Worm (Caenorhabditis elegans): Measurements from ENCODE around the gene abu-13.

Gene abu-13

ce11 chrIII:6931896-6932295 lies 13.8 kb downstream of the abu-13 start, which contains the start of gene byn-1 (continued):
- TF ChIP-seq pha-4 (GFP tag; IDR thresholded peaks at IDR 0.05): peak; percentile 54; the same call in 1 of the 2 replicates
- TF ChIP-seq pha-4 (tag; optimal IDR thresholded peaks at IDR 0.05): no peak
- TF ChIP-seq hif-1 (tag; optimal IDR thresholded peaks at IDR 0.05): no peak
- TF ChIP-seq T26A8.4 (GFP tag; IDR thresholded peaks at IDR 0.05): peak; percentile 40; the same call in 1 of the 2 replicates
- TF ChIP-seq nhr-28 (tag; optimal IDR thresholded peaks at IDR 0.05): no peak
- TF ChIP-seq aha-1 (tag): no peak
- TF ChIP-seq Y48G9A.11 (GFP tag; IDR thresholded peaks at IDR 0.05): peak; percentile 46; the same call in 1 of the 2 replicates
- TF ChIP-seq D1046.2 (GFP tag; IDR thresholded peaks at IDR 0.05): no peak
- TF ChIP-seq zfp-3 (GFP tag; conservative IDR thresholded peaks at IDR 0.05): no peak
- no peak for TF ChIP-seq ceh-20 (GFP tag; IDR thresholded peaks at IDR 0.05)
- TF ChIP-seq zag-1 (tag; optimal IDR thresholded peaks at IDR 0.05): no peak
- no peak for TF ChIP-seq fos-1 (tag; optimal IDR thresholded peaks at IDR 0.05)
- no peak for TF ChIP-seq hmg-1.1 (GFP tag; IDR thresholded peaks at IDR 0.05)
- TF ChIP-seq F10B5.3 (tag; optimal IDR thresholded peaks at IDR 0.05): no peak
- TF ChIP-seq ama-1 (optimal IDR thresholded peaks at IDR 0.05): peak; percentile 47
- TF ChIP-seq dmd-8 (GFP tag; IDR thresholded peaks at IDR 0.05): no peak
- no peak for TF ChIP-seq lin-1 (GFP tag; IDR thresholded peaks at IDR 0.05)
- TF ChIP-seq ctbp-1 (GFP tag; IDR thresholded peaks at IDR 0.05): no peak
- no peak for TF ChIP-seq daf-16 (GFP tag; optimal IDR thresholded peaks at IDR 0.05)
- TF ChIP-seq daf-16 (tag; optimal IDR thresholded peaks at IDR 0.05): no peak
- TF ChIP-seq ceh-44 (GFP tag; IDR thresholded peaks at IDR 0.05): no peak

ce11 chrIII:6929558-6930167 lies 16.0 kb downstream of the abu-13 start, which contains the start of gene inf-1:
inf-1 (plus strand) TSS chrIII:6930134.
- TF ChIP-seq nhr-76 (tag; optimal IDR thresholded peaks at IDR 0.05) (no peak), dmd-9 (GFP tag; IDR thresholded peaks at IDR 0.05) (no peak), nhr-41 (GFP tag; IDR thresholded peaks at IDR 0.05) (no peak), daf-16 (GFP tag; optimal IDR thresholded peaks at IDR 0.05) (no peak), daf-16 (tag; optimal IDR thresholded peaks at IDR 0.05) (peak; percentile 32), T20F7.1 (GFP tag; optimal IDR thresholded peaks at IDR 0.05) (peak; percentile 49), arid-1 (GFP tag; conservative IDR thresholded peaks at IDR 0.05) (no peak), ceh-28 (tag; optimal IDR thresholded peaks at IDR 0.05) (no peak), nhr-77 (tag; optimal IDR thresholded peaks at IDR 0.05) (peak; percentile 10), unc-39 (tag; optimal IDR thresholded peaks at IDR 0.05) (no peak), hlh-30 (tag; optimal IDR thresholded peaks at IDR 0.05; ENCODE audit: insufficient read depth) (peak; percentile 25), php-3 (GFP tag; IDR thresholded peaks at IDR 0.05) (no peak), mxl-3 (GFP tag; optimal IDR thresholded peaks at IDR 0.05) (no peak), duxl-1 (tag; optimal IDR thresholded peaks at IDR 0.05; ENCODE audit: poor library complexity) (no peak), hmg-1.1 (GFP tag; IDR thresholded peaks at IDR 0.05) (no peak), rbr-2 (tag; optimal IDR thresholded peaks at IDR 0.05) (no peak), dmd-8 (GFP tag; IDR thresholded peaks at IDR 0.05) (no peak), dpl-1 (GFP tag; optimal IDR thresholded peaks at IDR 0.05) (peak; percentile 60), tag-97 (GFP tag; IDR thresholded peaks at IDR 0.05) (no peak), skn-1 (tag; optimal IDR thresholded peaks at IDR 0.05) (no peak), pqm-1 (tag; optimal IDR thresholded peaks at IDR 0.05) (no peak), zip-2 (tag; optimal IDR thresholded peaks at IDR 0.05) (no peak), hif-1 (tag; optimal IDR thresholded peaks at IDR 0.05) (peak in 1 of 2 experiments; percentile 45), lin-39 (tag; optimal IDR thresholded peaks at IDR 0.05) (no peak), snpc-4 (tag; optimal IDR thresholded peaks at IDR 0.05) (no peak), attf-4 (tag; optimal IDR thresholded peaks at IDR 0.05) (no peak), nhr-25 (tag; optimal IDR thresholded peaks at IDR 0.05; ENCODE audit: borderline replicate concordance, insufficient read depth) (no peak), zfp-3 (GFP tag; conservative IDR thresholded peaks at IDR 0.05) (no peak), daf-12 (tag; optimal IDR thresholded peaks at IDR 0.05) (no peak), mep-1 (tag; optimal IDR thresholded peaks at IDR 0.05) (peak; percentile 48), pha-4 (GFP tag; IDR thresholded peaks at IDR 0.05) (no peak), pha-4 (tag; optimal IDR thresholded peaks at IDR 0.05) (peak; percentile 29), set-16 (GFP tag; IDR thresholded peaks at IDR 0.05) (no peak), ceh-44 (GFP tag; IDR thresholded peaks at IDR 0.05) (no peak), snpc-1.2 (GFP tag; IDR thresholded peaks at IDR 0.05) (no peak), F44E2.7 (GFP tag; IDR thresholded peaks at IDR 0.05) (no peak), dve-1 (tag; optimal IDR thresholded peaks at IDR 0.05; ENCODE audit: insufficient read depth) (peak; percentile 42), egl-27 (tag; optimal IDR thresholded peaks at IDR 0.05) (no peak)

Data from whole organism, L4 larva.